Worm (Caenorhabditis elegans): ENCODE data around the gene Y57G11C.42.

Y57G11C.42 gene

ce11 chrIV:14790579-14790978 lies 62.3 kb downstream of the Y57G11C.42 start:
- TF ChIP-seq snpc-1.2 (GFP tag; IDR thresholded peaks at IDR 0.05) (peak; percentile 72), pha-4 (GFP tag; IDR thresholded peaks at IDR 0.05) (peak; percentile 41; the same call in 1 of the 2 replicates), pha-4 (tag; optimal IDR thresholded peaks at IDR 0.05) (no peak), ama-1 (optimal IDR thresholded peaks at IDR 0.05) (peak; percentile 31), daf-16 (GFP tag; optimal IDR thresholded peaks at IDR 0.05) (no peak), daf-16 (tag; optimal IDR thresholded peaks at IDR 0.05) (peak; percentile 39), lin-29 (GFP tag; IDR thresholded peaks at IDR 0.05) (no peak), duxl-1 (tag; optimal IDR thresholded peaks at IDR 0.05; ENCODE audit: poor library complexity) (no peak), mep-1 (tag; optimal IDR thresholded peaks at IDR 0.05) (peak; percentile 63), lin-38 (GFP tag; IDR thresholded peaks at IDR 0.05) (0 out of 2 replicates have a peak, but pooled peaks have one; percentile 17), nhr-102 (tag; optimal IDR thresholded peaks at IDR 0.05) (peak; percentile 7), dve-1 (tag; optimal IDR thresholded peaks at IDR 0.05; ENCODE audit: insufficient read depth) (peak; percentile 9), nhr-77 (tag; optimal IDR thresholded peaks at IDR 0.05) (no peak)

- TF ChIP-seq dmd-9 (GFP tag; IDR thresholded peaks at IDR 0.05) (0 out of 2 replicates have a peak, but pooled peaks have one; percentile 11), daf-16 (GFP tag; optimal IDR thresholded peaks at IDR 0.05) (no peak), daf-16 (tag; optimal IDR thresholded peaks at IDR 0.05) (peak; percentile 3), T26A8.4 (GFP tag; IDR thresholded peaks at IDR 0.05) (no peak), madf-9 (GFP tag; conservative IDR thresholded peaks at IDR 0.05) (0 out of 2 replicates have a peak, but pooled peaks have one; percentile 11), ama-1 (optimal IDR thresholded peaks at IDR 0.05) (peak; percentile 56), mep-1 (tag; optimal IDR thresholded peaks at IDR 0.05) (peak; percentile 23), F37D6.2 (tag; optimal IDR thresholded peaks at IDR 0.05) (no peak), ctbp-1 (GFP tag; IDR thresholded peaks at IDR 0.05) (no peak), lin-38 (GFP tag; IDR thresholded peaks at IDR 0.05) (0 out of 2 replicates have a peak, but pooled peaks have one; percentile 6), nhr-237 (tag; optimal IDR thresholded peaks at IDR 0.05) (no peak), snpc-1.2 (GFP tag; IDR thresholded peaks at IDR 0.05) (no peak), nhr-28 (tag; optimal IDR thresholded peaks at IDR 0.05) (no peak)
Observed at ce11 chrIV:14792602-14793232, 64.4 kb downstream of the Y57G11C.42 start, which contains the start of gene gdi-1. TSS of gene gdi-1 (minus strand) at chrIV:14792887.

- TF ChIP-seq nhr-76 (tag; optimal IDR thresholded peaks at IDR 0.05) (no peak), F44E2.7 (GFP tag; IDR thresholded peaks at IDR 0.05) (no peak), nhr-42 (GFP tag; IDR thresholded peaks at IDR 0.05) (no peak), jun-1 (tag; optimal IDR thresholded peaks at IDR 0.05) (no peak), lin-38 (GFP tag; IDR thresholded peaks at IDR 0.05) (peak; percentile 40; the same call in 1 of the 2 replicates), set-16 (GFP tag; IDR thresholded peaks at IDR 0.05) (peak; percentile 46), nhr-102 (tag; optimal IDR thresholded peaks at IDR 0.05) (peak; percentile 36), lin-15B (tag; optimal IDR thresholded peaks at IDR 0.05) (no peak), daf-12 (tag; optimal IDR thresholded peaks at IDR 0.05) (no peak), tra-1 (GFP tag; IDR thresholded peaks at IDR 0.05) (no peak), lir-3 (tag; optimal IDR thresholded peaks at IDR 0.05) (no peak), gei-8 (GFP tag; optimal IDR thresholded peaks at IDR 0.05) (no peak), pha-4 (GFP tag; IDR thresholded peaks at IDR 0.05) (peak; percentile 14; the same call in 1 of the 2 replicates), pha-4 (tag; optimal IDR thresholded peaks at IDR 0.05) (no peak), daf-19 (GFP tag; conservative IDR thresholded peaks at IDR 0.05) (no peak), nhr-10 (tag; optimal IDR thresholded peaks at IDR 0.05) (no peak), zfp-3 (GFP tag; conservative IDR thresholded peaks at IDR 0.05) (no peak), lin-39 (tag; optimal IDR thresholded peaks at IDR 0.05) (no peak), daf-16 (GFP tag; optimal IDR thresholded peaks at IDR 0.05) (no peak), daf-16 (tag; optimal IDR thresholded peaks at IDR 0.05) (peak; percentile 85), ceh-44 (GFP tag; IDR thresholded peaks at IDR 0.05) (no peak), ceh-32 (tag; optimal IDR thresholded peaks at IDR 0.05; ENCODE audit: poor library complexity) (no peak), R02D3.7 (tag; optimal IDR thresholded peaks at IDR 0.05) (no peak), dmd-9 (GFP tag; IDR thresholded peaks at IDR 0.05) (no peak), madf-9 (GFP tag; conservative IDR thresholded peaks at IDR 0.05) (no peak), nhr-48 (tag; optimal IDR thresholded peaks at IDR 0.05) (peak; percentile 20), lim-7 (GFP tag; IDR thresholded peaks at IDR 0.05) (no peak), Y5F2A.4 (GFP tag; optimal IDR thresholded peaks at IDR 0.05) (no peak), ztf-11 (tag; optimal IDR thresholded peaks at IDR 0.05) (no peak), F49E8.2 (tag; optimal IDR thresholded peaks at IDR 0.05; ENCODE audit: borderline replicate concordance) (no peak), dve-1 (tag; optimal IDR thresholded peaks at IDR 0.05; ENCODE audit: insufficient read depth) (peak; percentile 59), zag-1 (tag; optimal IDR thresholded peaks at IDR 0.05) (no peak), ceh-82 (tag; optimal IDR thresholded peaks at IDR 0.05) (no peak)
Observed at ce11 chrIV:14793900-14794624, 65.7 kb downstream of the Y57G11C.42 start.

Data from whole organism, L4 larva.